Worm (Caenorhabditis elegans) whole organism, L2 larva: ENCODE results near the gene plpr-1.

Experiments
- C34F6.9 ChIP-seq: fragments of 150-350 bp; optimal IDR thresholded peaks from 2 replicates; lab custom pipeline; 2014; ENCODE audit warnings: missing biosample characterization, missing genetic modification characterization
- R02D3.7 ChIP-seq: fragments of 150-350 bp; optimal IDR thresholded peaks from 2 replicates; lab custom pipeline; 2014; ENCODE audit warnings: missing biosample characterization, missing genetic modification characterization
- Y55F3AM.14 ChIP-seq: fragments of 200-800 bp; sonication (Bioruptor generic); optimal IDR thresholded peaks from 2 replicates; lab custom pipeline; 2018; ENCODE audit warnings: mild to moderate bottlenecking, missing genetic modification characterization, missing compliant biosample characterization
- ZK546.5 ChIP-seq: sonication (generic microtip); optimal IDR thresholded peaks from 2 replicates; lab custom pipeline; 2017; ENCODE audit warnings: missing biosample characterization, missing genetic modification characterization
- aly-2 ChIP-seq: fragments of 150-350 bp; optimal IDR thresholded peaks from 2 replicates; lab custom pipeline; 2014; ENCODE audit warnings: missing biosample characterization, missing genetic modification characterization
- blmp-1 ChIP-seq: sonication (generic microtip); optimal IDR thresholded peaks from 2 replicates; lab custom pipeline; 2017; ENCODE audit warnings: missing genetic modification characterization, mild to moderate bottlenecking, missing compliant biosample characterization, antibody characterized with exemption, moderate library complexity; ENCODE audit not compliant: insufficient read depth
- ceh-82 ChIP-seq: fragments of 150-350 bp; optimal IDR thresholded peaks from 2 replicates; lab custom pipeline; 2014; ENCODE audit warnings: missing biosample characterization, missing genetic modification characterization
- crh-2 ChIP-seq: sonication (generic microtip); optimal IDR thresholded peaks from 2 replicates; lab custom pipeline; 2017; ENCODE audit warnings: missing biosample characterization, missing genetic modification characterization
- dmd-4 ChIP-seq: sonication (generic microtip); optimal IDR thresholded peaks from 2 replicates; lab custom pipeline; 2017; ENCODE audit warnings: missing biosample characterization, missing genetic modification characterization
- egl-27 ChIP-seq: sonication (generic microtip); optimal IDR thresholded peaks from 3 replicates; lab custom pipeline; 2017; ENCODE audit warnings: missing biosample characterization, missing genetic modification reagents, missing genetic modification characterization
- elt-1 ChIP-seq: fragments of 150-350 bp; optimal IDR thresholded peaks from 2 replicates; lab custom pipeline; 2014; ENCODE audit warnings: missing biosample characterization, missing genetic modification characterization
- elt-3 ChIP-seq: sonication (generic microtip); optimal IDR thresholded peaks from 2 replicates; lab custom pipeline; 2017; ENCODE audit warnings: missing biosample characterization, missing genetic modification characterization
- fos-1 ChIP-seq: fragments of 150-350 bp; optimal IDR thresholded peaks from 2 replicates; lab custom pipeline; 2014; ENCODE audit warnings: missing biosample characterization, missing genetic modification characterization
- gmeb-1 ChIP-seq: fragments of 150-350 bp; optimal IDR thresholded peaks from 2 replicates; lab custom pipeline; 2014; ENCODE audit warnings: missing biosample characterization, missing genetic modification characterization
- lin-11 ChIP-seq: fragments of 150-350 bp; sonication (generic microtip); optimal IDR thresholded peaks from 2 replicates; lab custom pipeline; 2014; ENCODE audit warnings: missing biosample characterization, missing genetic modification characterization, inconsistent platforms, mixed read lengths
- lin-13 ChIP-seq: fragments of 150-350 bp; optimal IDR thresholded peaks from 2 replicates; lab custom pipeline; 2014; ENCODE audit warnings: missing biosample characterization, missing genetic modification reagents, missing genetic modification characterization
- mab-5 ChIP-seq: fragments of 150-350 bp; optimal IDR thresholded peaks from 2 replicates; lab custom pipeline; 2014; ENCODE audit warnings: missing biosample characterization, missing genetic modification characterization
- mdl-1 ChIP-seq, 2 experiments: fragments of 150-350 bp in 1 of 2; sonication (generic microtip) in 1 of 2; optimal IDR thresholded peaks; 2 replicates each; lab custom pipeline; 2017; ENCODE audit warnings: missing biosample characterization in 2 of 2, missing genetic modification characterization in 2 of 2
- nhr-10 ChIP-seq: sonication (generic microtip); optimal IDR thresholded peaks from 2 replicates; lab custom pipeline; 2017; ENCODE audit warnings: missing biosample characterization, missing genetic modification characterization
- nhr-12 ChIP-seq: fragments of 150-350 bp; optimal IDR thresholded peaks from 2 replicates; lab custom pipeline; 2014; ENCODE audit warnings: missing biosample characterization, missing genetic modification characterization
- nhr-129 ChIP-seq: fragments of 150-350 bp; optimal IDR thresholded peaks from 2 replicates; lab custom pipeline; 2014; ENCODE audit warnings: missing biosample characterization, missing genetic modification characterization
- nhr-21 ChIP-seq: fragments of 150-350 bp; optimal IDR thresholded peaks from 2 replicates; lab custom pipeline; 2014; ENCODE audit warnings: missing biosample characterization, missing genetic modification characterization
- nhr-237 ChIP-seq: fragments of 150-350 bp; optimal IDR thresholded peaks from 2 replicates; lab custom pipeline; 2014; ENCODE audit warnings: missing biosample characterization, missing genetic modification characterization
- nhr-25 ChIP-seq: fragments of 150-350 bp; sonication (generic microtip); optimal IDR thresholded peaks from 3 replicates; lab custom pipeline; 2014; ENCODE audit warnings: missing biosample characterization, missing genetic modification characterization
- nhr-6 ChIP-seq: fragments of 150-350 bp; optimal IDR thresholded peaks from 2 replicates; lab custom pipeline; 2014; ENCODE audit warnings: missing biosample characterization, missing genetic modification characterization
- nhr-77 ChIP-seq: fragments of 150-350 bp; optimal IDR thresholded peaks from 2 replicates; lab custom pipeline; 2014; ENCODE audit warnings: missing biosample characterization, missing genetic modification characterization
- peb-1 ChIP-seq: fragments of 150-350 bp; optimal IDR thresholded peaks from 2 replicates; lab custom pipeline; 2014; ENCODE audit warnings: missing biosample characterization, missing genetic modification characterization
- sem-4 ChIP-seq: fragments of 150-350 bp; optimal IDR thresholded peaks from 2 replicates; lab custom pipeline; 2014; ENCODE audit warnings: missing biosample characterization, missing genetic modification reagents, missing genetic modification characterization
- skn-1 ChIP-seq: sonication (generic microtip); optimal IDR thresholded peaks from 2 replicates; lab custom pipeline; 2017; ENCODE audit warnings: missing biosample characterization, missing genetic modification characterization
- sma-9 ChIP-seq, 2 experiments: fragments of 150-350 bp in 1 of 2; sonication (generic microtip) in 1 of 2; optimal IDR thresholded peaks; 2 replicates each; lab custom pipeline; 2014 to 2016; ENCODE audit warnings: missing genetic modification characterization in 2 of 2, mild to moderate bottlenecking in 1 of 2, missing biosample characterization in 1 of 2, missing compliant biosample characterization in 1 of 2, missing genetic modification reagents in 1 of 2, moderate library complexity in 1 of 2
- snpc-4 ChIP-seq: fragments of 150-350 bp; optimal IDR thresholded peaks from 2 replicates; lab custom pipeline; 2014; ENCODE audit warnings: missing biosample characterization, missing genetic modification characterization
- unc-39 ChIP-seq: fragments of 150-350 bp; optimal IDR thresholded peaks from 2 replicates; lab custom pipeline; 2014; ENCODE audit warnings: missing biosample characterization, missing genetic modification characterization
- unc-55 ChIP-seq: fragments of 150-350 bp; sonication (generic microtip); optimal IDR thresholded peaks from 3 replicates; lab custom pipeline; 2014; ENCODE audit warnings: missing biosample characterization, missing genetic modification reagents, missing genetic modification characterization
- unc-62 ChIP-seq: fragments of 150-350 bp; optimal IDR thresholded peaks from 2 replicates; lab custom pipeline; 2014; ENCODE audit warnings: missing biosample characterization, missing genetic modification reagents, missing genetic modification characterization
- zag-1 ChIP-seq: fragments of 150-350 bp; optimal IDR thresholded peaks from 2 replicates; lab custom pipeline; 2014; ENCODE audit warnings: missing biosample characterization, missing genetic modification characterization
- ztf-1 ChIP-seq: fragments of 200-800 bp; sonication (Bioruptor generic); conservative IDR thresholded peaks from 2 replicates; pipeline ENCODE4 v1.3.6; 2022; ENCODE audit warnings: missing genetic modification characterization, missing compliant biosample characterization
- ztf-11 ChIP-seq: sonication (generic microtip); optimal IDR thresholded peaks from 2 replicates; lab custom pipeline; 2017; ENCODE audit warnings: missing biosample characterization, missing genetic modification characterization
- ztf-4 ChIP-seq: fragments of 150-350 bp; optimal IDR thresholded peaks from 2 replicates; lab custom pipeline; 2014; ENCODE audit warnings: missing biosample characterization, missing genetic modification characterization

Gene plpr-1

DNA sequence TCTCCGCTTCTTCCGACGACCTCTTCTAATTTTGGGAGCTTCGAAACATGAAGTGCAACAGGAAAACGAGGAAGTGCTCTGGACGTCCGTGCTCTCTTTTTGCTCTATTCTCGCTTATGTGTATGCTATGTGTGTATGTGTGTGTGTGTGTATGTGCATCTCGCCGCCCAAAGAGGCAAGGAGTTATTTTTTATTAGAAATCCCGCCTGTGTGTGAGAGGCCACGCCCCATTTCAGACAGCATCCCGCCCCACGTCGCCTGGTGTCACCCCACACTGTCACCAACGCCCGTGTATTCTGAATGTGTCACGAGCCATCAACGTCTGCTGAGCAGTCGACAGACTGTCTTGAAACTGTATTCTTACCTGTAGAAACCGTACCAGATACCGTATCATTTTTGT, 33.4 kb downstream of the plpr-1 start, which contains the start of gene T05B9.2:
T05B9.2 (plus strand) TSS at position 301 of the 400 bp plus-strand sequence.
- TF ChIP-seq nhr-25 (tag; lab: Kevin White, UChicago) (no peak), peb-1 (tag; lab: Kevin White, UChicago) (no peak), lin-13 (no peak), crh-2 (tag; lab: Kevin White, UChicago) (no peak), nhr-12 (tag; lab: Kevin White, UChicago) (no peak), ztf-11 (no peak), zag-1 (no peak), unc-55 (GFP tag; lab: Kevin White, UChicago) (no peak), sem-4 (tag; lab: Kevin White, UChicago) (no peak), nhr-10 (tag; lab: Kevin White, UChicago) (no peak), egl-27 (tag; lab: Kevin White, UChicago) (no peak), ceh-82 (tag; lab: Kevin White, UChicago) (no peak), R02D3.7 (no peak), aly-2 (no peak), unc-62 (GFP tag; lab: Kevin White, UChicago) (no peak), ZK546.5 (tag; lab: Kevin White, UChicago) (no peak), nhr-77 (tag; lab: Kevin White, UChicago) (no peak)

DNA sequence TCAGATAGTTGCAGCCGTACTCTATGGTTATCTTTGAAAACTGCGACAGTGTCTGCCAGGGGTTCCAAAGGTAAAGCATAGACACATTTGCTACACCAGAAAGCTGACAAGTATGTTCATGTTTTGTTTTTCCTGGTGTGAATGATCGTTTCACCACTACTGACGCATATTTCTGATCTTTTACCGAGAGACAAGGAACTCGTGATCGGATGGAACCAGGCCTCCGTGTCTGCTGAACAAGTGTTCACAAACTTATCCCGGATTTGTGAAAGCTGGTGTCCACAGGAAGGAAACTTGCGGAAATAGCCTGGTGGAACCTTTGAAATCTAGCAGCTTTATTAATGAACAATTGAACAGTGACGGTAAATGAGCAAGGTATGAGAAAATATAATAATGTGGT, 37.7 kb downstream of the plpr-1 start:
- no peak for TF ChIP-seq nhr-10 (tag; lab: Kevin White, UChicago)
- no peak for TF ChIP-seq lin-11 (tag; lab: Kevin White, UChicago)
- TF ChIP-seq gmeb-1 (tag; lab: Kevin White, UChicago): no peak
- TF ChIP-seq peb-1 (tag; lab: Kevin White, UChicago): no peak
- no peak for TF ChIP-seq skn-1 (tag; lab: Kevin White, UChicago)
- TF ChIP-seq ztf-1 (GFP tag; lab: Robert Waterston, UW): no peak
- TF ChIP-seq ztf-11: no peak
- no peak for TF ChIP-seq nhr-21
- no peak for TF ChIP-seq elt-3 (tag; lab: Kevin White, UChicago)
- no peak for TF ChIP-seq unc-39 (tag; lab: Kevin White, UChicago)
- TF ChIP-seq C34F6.9 (tag; lab: Kevin White, UChicago): no peak
- no peak for TF ChIP-seq mab-5 (tag; lab: Kevin White, UChicago)

DNA sequence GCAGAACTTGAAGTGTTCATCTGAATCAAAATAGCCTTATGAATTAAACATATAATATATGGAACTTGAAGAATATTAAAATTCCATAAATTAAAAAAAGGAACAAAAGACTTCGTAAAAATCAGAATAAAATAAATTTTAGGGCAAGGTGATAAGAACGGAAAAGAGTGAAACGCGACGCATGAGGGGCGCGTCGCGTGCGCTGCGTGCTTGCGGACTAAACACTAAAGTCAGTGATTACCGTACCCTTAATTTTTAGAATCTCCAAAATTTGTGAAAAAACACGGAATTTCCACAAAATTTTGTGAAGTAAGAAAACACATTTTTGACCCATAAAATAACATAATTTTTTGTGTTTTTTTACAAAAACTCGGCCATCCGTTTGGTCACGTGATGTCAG, 39.1 kb downstream of the plpr-1 start, which contains the start of gene T05B9.1:
T05B9.1 (minus strand) TSS at position 20 of the 400 bp plus-strand sequence.
- TF ChIP-seq Y55F3AM.14 (GFP tag; lab: Kevin White, UChicago) (no peak), peb-1 (tag; lab: Kevin White, UChicago) (no peak), nhr-6 (tag; lab: Kevin White, UChicago) (no peak), ztf-4 (tag; lab: Kevin White, UChicago) (no peak), fos-1 (no peak), crh-2 (tag; lab: Kevin White, UChicago) (no peak), mab-5 (tag; lab: Kevin White, UChicago) (no peak), unc-39 (tag; lab: Kevin White, UChicago) (no peak), ZK546.5 (tag; lab: Kevin White, UChicago) (no peak), nhr-77 (tag; lab: Kevin White, UChicago) (no peak), nhr-25 (tag; lab: Kevin White, UChicago) (no peak), egl-27 (tag; lab: Kevin White, UChicago) (no peak), elt-3 (tag; lab: Kevin White, UChicago) (no peak), snpc-4 (tag; lab: Kevin White, UChicago) (no peak), dmd-4 (tag; lab: Kevin White, UChicago) (no peak), blmp-1 (tag; lab: Kevin White, UChicago) (no peak), C34F6.9 (tag; lab: Kevin White, UChicago) (no peak)

DNA sequence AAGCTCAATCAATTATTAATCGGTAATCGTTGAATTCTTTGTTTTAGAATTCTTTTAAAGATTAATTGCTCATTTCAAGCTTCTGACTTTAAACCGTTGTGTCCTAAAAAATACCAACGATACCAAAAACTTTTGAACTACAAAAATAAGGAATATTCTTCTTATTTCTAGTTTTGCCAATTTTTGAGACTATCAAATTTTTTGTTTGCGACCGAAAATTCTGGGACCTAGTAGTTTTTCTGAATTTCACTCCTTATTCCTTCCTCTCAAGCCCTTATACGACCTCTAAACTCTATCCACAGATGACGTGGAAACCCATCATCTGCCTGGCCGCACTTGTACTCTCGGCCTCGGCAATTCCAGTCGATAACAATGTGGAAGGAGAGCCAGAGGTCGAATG, 46.7 kb downstream of the plpr-1 start, which contains the start of gene cut-1:
cut-1 (plus strand) TSS at position 301 of the 400 bp plus-strand sequence.
- TF ChIP-seq C34F6.9 (tag; lab: Kevin White, UChicago) (no peak), aly-2 (no peak), zag-1 (no peak), nhr-129 (tag; lab: Kevin White, UChicago) (no peak), mdl-1 (tag; optimal IDR thresholded peaks at IDR 0.05; lab: Kevin White, UChicago) (no peak), crh-2 (tag; lab: Kevin White, UChicago) (no peak), elt-3 (tag; lab: Kevin White, UChicago) (no peak), ceh-82 (tag; lab: Kevin White, UChicago) (no peak), unc-39 (tag; lab: Kevin White, UChicago) (no peak), elt-1 (no peak), sma-9 (GFP tag; optimal IDR thresholded peaks at IDR 0.05; lab: Kevin White, UChicago) (no peak), sma-9 (tag; optimal IDR thresholded peaks at IDR 0.05; lab: Kevin White, UChicago) (no peak), ztf-11 (no peak), nhr-237 (no peak)
